Fruit fly (Drosophila melanogaster) whole organism, embryonic: Measurements from ENCODE around the gene CG2120.

Experiments
- CG11456 ChIP-seq: fragments of 200-800 bp; sonication (Bioruptor generic); IDR thresholded peaks from 3 replicates; pipeline ENCODE4 v1.3.6; 2022; ENCODE audit warnings: missing biosample characterization, missing genetic modification characterization
- CG12769 ChIP-seq: fragments of 200-800 bp; sonication (Bioruptor generic); optimal IDR thresholded peaks from 2 replicates; lab custom pipeline; 2019; ENCODE audit warnings: missing biosample characterization, mild to moderate bottlenecking, missing genetic modification characterization, moderate library complexity
- CG14441 ChIP-seq: fragments of 200-800 bp; sonication (Bioruptor generic); IDR thresholded peaks from 2 replicates; pipeline ENCODE4 v1.3.6; 2022; ENCODE audit warnings: missing biosample characterization, missing genetic modification characterization
- CG15073 ChIP-seq: fragments of 200-800 bp; sonication (Bioruptor generic); optimal IDR thresholded peaks from 2 replicates; lab custom pipeline; 2016; ENCODE audit warnings: missing biosample characterization, missing genetic modification characterization
- CG15479 ChIP-seq: fragments of 200-800 bp; sonication (Bioruptor generic); optimal IDR thresholded peaks from 3 replicates; lab custom pipeline; 2019; ENCODE audit warnings: missing biosample characterization, mild to moderate bottlenecking, missing genetic modification characterization, moderate library complexity
- CG17359 ChIP-seq: fragments of 200-800 bp; sonication (Bioruptor generic); optimal IDR thresholded peaks from 3 replicates; lab custom pipeline; 2018; ENCODE audit warnings: missing biosample characterization, mild to moderate bottlenecking, missing genetic modification characterization, moderate library complexity
- CG17829 ChIP-seq: fragments of 200-800 bp; optimal IDR thresholded peaks from 2 replicates; lab custom pipeline; 2019; ENCODE audit warnings: missing biosample characterization, mild to moderate bottlenecking, missing genetic modification characterization, moderate library complexity
- CG17912 ChIP-seq: fragments of 200-800 bp; sonication (Bioruptor generic); optimal IDR thresholded peaks from 2 replicates; lab custom pipeline; 2018; ENCODE audit warnings: missing biosample characterization, mild to moderate bottlenecking, missing genetic modification characterization
- CG18764 ChIP-seq: fragments of 200-800 bp; sonication (Bioruptor generic); optimal IDR thresholded peaks from 3 replicates; lab custom pipeline; 2016; ENCODE audit warnings: missing biosample characterization, missing genetic modification characterization
- CG31388 ChIP-seq: fragments of 200-800 bp; sonication (Bioruptor generic); optimal IDR thresholded peaks from 2 replicates; lab custom pipeline; 2016; ENCODE audit warnings: missing biosample characterization, missing genetic modification characterization
- CG31441 ChIP-seq: fragments of 200-800 bp; sonication (Bioruptor generic); IDR thresholded peaks from 2 replicates; pipeline ENCODE4 v1.3.6; 2022; ENCODE audit warnings: missing biosample characterization, missing genetic modification characterization
- CG3407 ChIP-seq: fragments of 200-800 bp; sonication (Bioruptor generic); optimal IDR thresholded peaks from 2 replicates; lab custom pipeline; 2018; ENCODE audit warnings: missing biosample characterization, mild to moderate bottlenecking, missing genetic modification characterization
- CG3726 ChIP-seq: fragments of 200-800 bp; sonication (Bioruptor generic); IDR thresholded peaks from 3 replicates; pipeline ENCODE4, ENCODE4 v1.3.6; 2022; ENCODE audit warnings: missing biosample characterization, missing genetic modification characterization
- CG42726 ChIP-seq: fragments of 200-800 bp; sonication (Bioruptor generic); IDR thresholded peaks from 2 replicates; pipeline ENCODE4 v1.3.6; 2022; ENCODE audit warnings: missing biosample characterization, missing genetic modification characterization; ENCODE audit not compliant: partially characterized antibody
- CG5245 ChIP-seq: fragments of 200-800 bp; sonication (Bioruptor generic); optimal IDR thresholded peaks from 3 replicates; lab custom pipeline; 2016; ENCODE audit warnings: missing biosample characterization, missing genetic modification characterization
- CG6272 ChIP-seq: fragments of 200-800 bp; sonication (Bioruptor generic); IDR thresholded peaks from 2 replicates; pipeline ENCODE4 v1.3.6; 2022; ENCODE audit warnings: missing biosample characterization, missing genetic modification characterization
- CG7987 ChIP-seq: fragments of 200-800 bp; sonication (Bioruptor generic); optimal IDR thresholded peaks from 2 replicates; lab custom pipeline; 2018; ENCODE audit warnings: missing biosample characterization, mild to moderate bottlenecking, missing genetic modification characterization, moderate library complexity
- CG9215 ChIP-seq: fragments of 200-800 bp; sonication (Bioruptor generic); IDR thresholded peaks from 2 replicates; pipeline ENCODE4 v1.3.6; 2022; ENCODE audit warnings: missing biosample characterization, missing genetic modification characterization
- CG9876 ChIP-seq: fragments of 200-800 bp; sonication (Bioruptor generic); optimal IDR thresholded peaks from 2 replicates; lab custom pipeline; 2016; ENCODE audit warnings: missing biosample characterization, missing genetic modification characterization
- Dip3 ChIP-seq: fragments of 200-800 bp; sonication (Bioruptor generic); optimal IDR thresholded peaks from 3 replicates; lab custom pipeline; 2016; ENCODE audit warnings: missing biosample characterization, missing genetic modification characterization
- Dref ChIP-seq: fragments of 200-800 bp; sonication (Bioruptor generic); IDR thresholded peaks from 2 replicates; pipeline ENCODE4 v1.3.6; 2022; ENCODE audit warnings: missing biosample characterization, missing genetic modification characterization
- Fer1 ChIP-seq: fragments of 200-800 bp; sonication (Bioruptor generic); optimal IDR thresholded peaks from 2 replicates; lab custom pipeline; 2017; ENCODE audit warnings: missing biosample characterization, mild to moderate bottlenecking, missing genetic modification characterization
- Fer2 ChIP-seq: fragments of 200-800 bp; sonication (Bioruptor generic); optimal IDR thresholded peaks from 2 replicates; lab custom pipeline; 2018; ENCODE audit warnings: missing biosample characterization, mild to moderate bottlenecking, missing genetic modification characterization, moderate library complexity
- Myb ChIP-seq: fragments of 200-800 bp; sonication (Bioruptor generic); optimal IDR thresholded peaks from 2 replicates; lab custom pipeline; 2016; ENCODE audit warnings: missing biosample characterization, missing genetic modification characterization
- Optix ChIP-seq: fragments of 200-800 bp; sonication (Bioruptor generic); IDR thresholded peaks from 3 replicates; pipeline ENCODE4 v1.3.6; 2022; ENCODE audit warnings: missing biosample characterization, missing genetic modification characterization
- Rfx ChIP-seq: fragments of 200-800 bp; sonication (Bioruptor generic); IDR thresholded peaks from 2 replicates; pipeline ENCODE4 v1.3.6; 2022; ENCODE audit warnings: missing biosample characterization, missing genetic modification characterization
- Ssrp ChIP-seq: fragments of 200-800 bp; sonication (Bioruptor generic); optimal IDR thresholded peaks from 2 replicates; lab custom pipeline; 2018; ENCODE audit warnings: missing biosample characterization, mild to moderate bottlenecking, missing genetic modification characterization, moderate library complexity
- Taf1 ChIP-seq: fragments of 200-800 bp; sonication (Bioruptor generic); IDR thresholded peaks from 2 replicates; pipeline ENCODE4 v1.3.6; 2022; ENCODE audit warnings: missing biosample characterization, missing genetic modification characterization
- Xbp1 ChIP-seq: fragments of 200-800 bp; sonication (Bioruptor generic); optimal IDR thresholded peaks from 3 replicates; lab custom pipeline; 2016; ENCODE audit warnings: missing biosample characterization, mild to moderate bottlenecking, missing genetic modification characterization
- Xrp1 ChIP-seq: fragments of 200-800 bp; sonication (Bioruptor generic); IDR thresholded peaks from 2 replicates; pipeline ENCODE4 v1.3.6; 2022; ENCODE audit warnings: missing biosample characterization, missing genetic modification characterization
- bab2 ChIP-seq: fragments of 200-800 bp; sonication (Bioruptor generic); optimal IDR thresholded peaks from 2 replicates; lab custom pipeline; 2016; ENCODE audit warnings: missing biosample characterization, missing genetic modification characterization
- cas ChIP-seq: fragments of 200-800 bp; sonication (Bioruptor generic); IDR thresholded peaks from 2 replicates; pipeline ENCODE4 v1.3.6; 2022; ENCODE audit warnings: missing biosample characterization, missing genetic modification characterization
- crp ChIP-seq, 2 experiments: fragments of 200-800 bp; sonication (Bioruptor generic); optimal IDR thresholded peaks; 2 replicates in 1 of 2; 3 replicates in 1 of 2; lab custom pipeline; 2017; ENCODE audit warnings: missing biosample characterization in 2 of 2, missing genetic modification characterization in 2 of 2, mild to moderate bottlenecking in 1 of 2, moderate library complexity in 1 of 2
- gcm ChIP-seq: fragments of 200-800 bp; sonication (Bioruptor generic); optimal IDR thresholded peaks from 2 replicates; lab custom pipeline; 2019; ENCODE audit warnings: missing biosample characterization, mild to moderate bottlenecking, missing genetic modification characterization, moderate library complexity
- jigr1 ChIP-seq: fragments of 200-800 bp; sonication (Bioruptor generic); IDR thresholded peaks from 3 replicates; pipeline ENCODE4 v1.3.6; 2022; ENCODE audit warnings: missing biosample characterization, missing genetic modification characterization
- jing ChIP-seq: fragments of 200-800 bp; sonication (Bioruptor generic); optimal IDR thresholded peaks from 2 replicates; lab custom pipeline; 2018; ENCODE audit warnings: missing biosample characterization, mild to moderate bottlenecking, missing genetic modification characterization
- lov ChIP-seq, 2 experiments: fragments of 200-800 bp in 1 of 2; fragments of >200 bp in 1 of 2; sonication (Bioruptor generic) in 1 of 2; IDR thresholded peaks in 1 of 2; optimal IDR thresholded peaks in 1 of 2; 2 replicates in 1 of 2; 3 replicates in 1 of 2; pipeline versions ENCODE4 v1.3.6 to Lab custom; 2017 to 2022; ENCODE audit warnings: missing biosample characterization in 1 of 2, missing genetic modification characterization in 1 of 2
- phol ChIP-seq: fragments of 200-800 bp; sonication (Bioruptor generic); optimal IDR thresholded peaks from 3 replicates; lab custom pipeline; 2018; ENCODE audit warnings: missing biosample characterization, mild to moderate bottlenecking, missing genetic modification characterization, moderate library complexity
- psq ChIP-seq: fragments of 200-800 bp; sonication (Bioruptor generic); optimal IDR thresholded peaks from 2 replicates; lab custom pipeline; 2017; ENCODE audit warnings: missing biosample characterization, missing genetic modification characterization
- pzg ChIP-seq: fragments of 200-800 bp; sonication (Bioruptor generic); optimal IDR thresholded peaks from 3 replicates; lab custom pipeline; 2018; ENCODE audit warnings: missing biosample characterization, mild to moderate bottlenecking, missing genetic modification characterization, moderate library complexity
- slou ChIP-seq: fragments of 200-800 bp; sonication (Bioruptor generic); optimal IDR thresholded peaks from 3 replicates; lab custom pipeline; 2016; ENCODE audit warnings: missing biosample characterization, missing genetic modification characterization
- sna ChIP-seq: fragments of 200-800 bp; sonication (Bioruptor generic); IDR thresholded peaks from 2 replicates; pipeline ENCODE4 v1.3.6; 2022; ENCODE audit warnings: missing biosample characterization, missing genetic modification characterization; ENCODE audit not compliant: partially characterized antibody
- stc ChIP-seq: fragments of 200-800 bp; sonication (Bioruptor generic); IDR thresholded peaks from 2 replicates; pipeline ENCODE4 v1.3.6; 2022; ENCODE audit warnings: missing biosample characterization, missing genetic modification characterization
- tll ChIP-seq, 2 experiments: fragments of 200-800 bp in 1 of 2; fragments of >200 bp in 1 of 2; sonication (Bioruptor generic) in 1 of 2; optimal IDR thresholded peaks; 2 replicates each; lab custom pipeline; 2017 to 2019; ENCODE audit warnings: missing biosample characterization in 2 of 2, missing genetic modification characterization in 2 of 2, mild to moderate bottlenecking in 1 of 2, moderate library complexity in 1 of 2
- yki ChIP-seq: fragments of >200 bp; optimal IDR thresholded peaks from 3 replicates; lab custom pipeline; 2018
- zfh1 ChIP-seq: fragments of 200-800 bp; sonication (Bioruptor generic); IDR thresholded peaks from 3 replicates; pipeline ENCODE4 v1.3.6; 2022; ENCODE audit warnings: missing biosample characterization, missing genetic modification characterization
- zfh2 ChIP-seq: fragments of 200-800 bp; sonication (Bioruptor generic); optimal IDR thresholded peaks from 2 replicates; lab custom pipeline; 2016; ENCODE audit warnings: missing biosample characterization, missing genetic modification characterization

CG2120 gene

dm6 chrX:8129204-8129997 lies 6.2 kb upstream of the CG2120 start, which contains the start of gene CG2116 (continued):
- TF ChIP-seq tll (GFP tag; optimal IDR thresholded peaks at IDR 0.05; lab: Kevin White, UChicago) (no peak), Xbp1 (GFP tag; lab: Kevin White, UChicago) (no peak), CG3407 (GFP tag; lab: Kevin White, UChicago) (no peak), Rfx (GFP tag; lab: Robert Waterston, UW) (no peak), CG15479 (GFP tag; lab: Kevin White, UChicago) (no peak), CG9876 (no peak), stc (GFP tag; lab: Robert Waterston, UW) (no peak), zfh2 (GFP tag; lab: Kevin White, UChicago) (no peak), Optix (GFP tag; lab: Robert Waterston, UW) (no peak), CG6272 (GFP tag; lab: Robert Waterston, UW) (no peak), Xrp1 (GFP tag; lab: Robert Waterston, UW) (no peak), Fer1 (GFP tag; lab: Kevin White, UChicago) (no peak), Myb (peak; percentile 47), phol (tag; lab: Kevin White, UChicago) (peak; percentile 30), CG18764 (GFP tag; lab: Kevin White, UChicago) (no peak)

DNA sequence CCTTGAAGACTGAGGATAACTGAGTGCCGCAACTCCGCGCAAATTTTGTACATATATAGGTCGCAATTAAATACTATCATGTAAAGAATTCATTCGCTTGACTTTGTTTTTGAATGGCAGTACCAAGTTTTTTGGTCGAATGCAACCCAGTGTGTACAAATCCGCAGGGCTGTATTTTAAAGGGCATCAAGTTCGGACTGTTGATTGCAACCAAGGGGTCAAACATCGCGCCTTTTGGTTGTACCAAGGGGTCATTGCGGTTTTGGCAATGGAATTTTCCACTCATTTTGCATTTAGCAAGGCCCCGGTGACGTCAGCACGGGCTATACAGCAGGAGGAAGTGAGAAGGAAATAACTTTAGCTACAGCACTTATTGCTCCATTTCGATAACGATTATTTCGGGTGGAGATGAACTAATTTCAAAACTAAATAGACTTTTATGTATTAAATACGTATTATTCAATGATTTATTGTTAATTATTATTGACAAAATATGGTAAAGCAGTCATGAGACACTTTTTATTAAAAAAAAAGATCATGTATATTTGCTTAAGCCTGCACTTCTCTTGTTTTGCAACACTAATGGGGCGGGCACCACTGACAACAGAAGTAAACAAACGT lies 3.8 kb upstream of the CG2120 start, which contains the start of gene CG10958:
Gene CG10958 (plus strand): TSS at position 593 of the 621 bp plus-strand sequence.
- peak; percentile 15 for TF ChIP-seq Ssrp
- TF ChIP-seq psq (GFP tag; lab: Kevin White, UChicago) = peak; percentile 1
- peak; percentile 19 for TF ChIP-seq Dip3 (GFP tag; lab: Kevin White, UChicago)
- TF ChIP-seq CG7987 (GFP tag; lab: Kevin White, UChicago) = no peak
- peak; percentile 59 for TF ChIP-seq CG17829 (tag; lab: Kevin White, UChicago)
- TF ChIP-seq CG15073 (GFP tag; lab: Kevin White, UChicago) = no peak
- TF ChIP-seq Dref (GFP tag; lab: Robert Waterston, UW) = peak; percentile 59
- peak; percentile 49 for TF ChIP-seq CG17359 (tag; lab: Kevin White, UChicago)
- no peak for TF ChIP-seq Taf1 (GFP tag; lab: Robert Waterston, UW)
- TF ChIP-seq slou (GFP tag; lab: Kevin White, UChicago) = no peak
- TF ChIP-seq jigr1 (GFP tag; lab: Robert Waterston, UW) = no peak
- TF ChIP-seq lov (optimal IDR thresholded peaks at IDR 0.05; lab: Kevin White, UChicago) = no peak
- TF ChIP-seq lov (GFP tag; IDR thresholded peaks at IDR 0.05; lab: Robert Waterston, UW) = no peak
- no peak for TF ChIP-seq yki (lab: Kevin White, UChicago)
- peak; percentile 46 for TF ChIP-seq CG31441 (GFP tag; lab: Robert Waterston, UW)
- TF ChIP-seq jing (GFP tag; lab: Kevin White, UChicago) = no peak
- TF ChIP-seq CG17912 (GFP tag; lab: Kevin White, UChicago) = no peak
- no peak for TF ChIP-seq CG31388 (GFP tag; lab: Kevin White, UChicago)
- TF ChIP-seq phol (tag; lab: Kevin White, UChicago) = peak; percentile 47
- peak; percentile 56 for TF ChIP-seq CG14441 (GFP tag; lab: Robert Waterston, UW)
- TF ChIP-seq zfh1 (GFP tag; lab: Robert Waterston, UW) = peak; percentile 66; the same call in 2 of the 3 replicates
- TF ChIP-seq gcm (GFP tag; lab: Kevin White, UChicago) = peak; percentile 39
- no peak for TF ChIP-seq CG42726
- TF ChIP-seq bab2 (GFP tag; lab: Kevin White, UChicago) = no peak
- peak; percentile 48 for TF ChIP-seq CG18764 (GFP tag; lab: Kevin White, UChicago)
- peak in 1 of 2 experiments; percentile 23 for TF ChIP-seq crp (GFP tag; optimal IDR thresholded peaks at IDR 0.05; lab: Kevin White, UChicago)
- TF ChIP-seq CG5245 (GFP tag; lab: Kevin White, UChicago) = peak; percentile 58
- peak; percentile 18 for TF ChIP-seq Fer2
- peak; percentile 52; the same call in 1 of the 3 replicates for TF ChIP-seq CG11456
- TF ChIP-seq cas = no peak
- peak; percentile 38 for TF ChIP-seq pzg (GFP tag; lab: Kevin White, UChicago)
- no peak for TF ChIP-seq CG3726 (GFP tag; lab: Robert Waterston, UW)
- TF ChIP-seq CG12769 = no peak
- peak; percentile 50; the same call in 1 of the 2 replicates for TF ChIP-seq sna
- peak; percentile 30; the same call in 1 of the 2 replicates for TF ChIP-seq CG9215 (GFP tag; lab: Robert Waterston, UW)
